Fruit fly (Drosophila melanogaster) whole organism, embryonic: ENCODE results near the gene CG3918.
A peak's percentile ranks its signal among the peaks of the same experiment; 100 is the strongest.

Experiments used
- Atf6 ChIP-seq: fragments of 200-800 bp; sonication (Bioruptor generic); IDR thresholded peaks from 2 replicates; pipeline ENCODE4 v1.3.6; 2022; ENCODE audit warnings: missing biosample characterization, missing genetic modification characterization
- B-H1 ChIP-seq: fragments of 200-800 bp; sonication (Bioruptor generic); IDR thresholded peaks from 3 replicates; pipeline ENCODE4 v1.3.6; 2022; ENCODE audit warnings: missing biosample characterization, missing genetic modification characterization
- C15 ChIP-seq: fragments of 200-800 bp; sonication (Bioruptor generic); IDR thresholded peaks from 3 replicates; pipeline ENCODE4 v1.3.6; 2022; ENCODE audit warnings: missing biosample characterization, missing genetic modification characterization
- CG10147 ChIP-seq: fragments of 200-800 bp; sonication (Bioruptor generic); optimal IDR thresholded peaks from 2 replicates; lab custom pipeline; 2019; ENCODE audit warnings: missing biosample characterization, mild to moderate bottlenecking, missing genetic modification characterization, moderate library complexity
- CG1024 ChIP-seq: fragments of 200-800 bp; sonication (Bioruptor generic); IDR thresholded peaks from 2 replicates; pipeline ENCODE4 v1.3.6; 2022; ENCODE audit warnings: missing biosample characterization, missing genetic modification characterization
- CG10321 ChIP-seq: fragments of 200-800 bp; sonication (Bioruptor generic); IDR thresholded peaks from 2 replicates; pipeline ENCODE4 v1.3.6; 2022; ENCODE audit warnings: missing biosample characterization, missing genetic modification characterization
- CG11504 ChIP-seq: fragments of 200-800 bp; sonication (Bioruptor generic); optimal IDR thresholded peaks from 3 replicates; lab custom pipeline; 2019; ENCODE audit warnings: missing biosample characterization, mild to moderate bottlenecking, missing genetic modification characterization, moderate library complexity
- CG12104 ChIP-seq: fragments of 200-800 bp; sonication (Bioruptor generic); optimal IDR thresholded peaks from 3 replicates; lab custom pipeline; 2016; ENCODE audit warnings: missing biosample characterization, missing genetic modification characterization
- CG13424 ChIP-seq: fragments of 200-800 bp; sonication (Bioruptor generic); optimal IDR thresholded peaks from 2 replicates; lab custom pipeline; 2019; ENCODE audit warnings: missing biosample characterization, mild to moderate bottlenecking, missing genetic modification characterization, moderate library complexity
- CG14050 ChIP-seq: fragments of 200-800 bp; sonication (Bioruptor generic); IDR thresholded peaks from 3 replicates; pipeline ENCODE4 v1.3.6; 2022; ENCODE audit warnings: missing biosample characterization, missing genetic modification characterization
- CG14710 ChIP-seq: fragments of 200-800 bp; sonication (Bioruptor generic); optimal IDR thresholded peaks from 3 replicates; lab custom pipeline; 2019; ENCODE audit warnings: missing biosample characterization, mild to moderate bottlenecking, missing genetic modification characterization, moderate library complexity
- CG15011 ChIP-seq: fragments of 200-800 bp; sonication (Bioruptor generic); optimal IDR thresholded peaks from 3 replicates; lab custom pipeline; 2018; ENCODE audit warnings: missing biosample characterization, mild to moderate bottlenecking, missing genetic modification characterization
- CG1602 ChIP-seq: fragments of 200-800 bp; sonication (Bioruptor generic); optimal IDR thresholded peaks from 3 replicates; lab custom pipeline; 2016; ENCODE audit warnings: missing biosample characterization, missing genetic modification characterization
- CG17328 ChIP-seq: fragments of 200-800 bp; sonication (Bioruptor generic); IDR thresholded peaks from 2 replicates; pipeline ENCODE4 v1.3.6; 2022; ENCODE audit warnings: missing biosample characterization, missing genetic modification characterization
- CG33557 ChIP-seq: fragments of 200-800 bp; sonication (Bioruptor generic); optimal IDR thresholded peaks from 2 replicates; lab custom pipeline; 2019; ENCODE audit warnings: missing biosample characterization, mild to moderate bottlenecking, missing genetic modification characterization, moderate library complexity
- CG7271 ChIP-seq: fragments of 200-800 bp; sonication (Bioruptor generic); optimal IDR thresholded peaks from 2 replicates; lab custom pipeline; 2018; ENCODE audit warnings: missing biosample characterization, mild to moderate bottlenecking, missing genetic modification characterization, moderate library complexity
- CG7357 ChIP-seq: fragments of 200-800 bp; sonication (Bioruptor generic); IDR thresholded peaks from 3 replicates; pipeline ENCODE4 v1.3.6; 2022; ENCODE audit warnings: missing biosample characterization, missing genetic modification characterization
- CG7786 ChIP-seq: fragments of 200-800 bp; sonication (Bioruptor generic); optimal IDR thresholded peaks from 2 replicates; lab custom pipeline; 2016; ENCODE audit warnings: missing biosample characterization, missing genetic modification characterization
- CG8944 ChIP-seq: fragments of 200-800 bp; sonication (Bioruptor generic); optimal IDR thresholded peaks from 3 replicates; lab custom pipeline; 2016; ENCODE audit warnings: missing biosample characterization, missing genetic modification characterization
- Dbx ChIP-seq: fragments of 200-800 bp; sonication (Bioruptor generic); IDR thresholded peaks from 3 replicates; pipeline ENCODE4 v1.3.6; 2022; ENCODE audit warnings: missing biosample characterization, missing genetic modification characterization
- Dfd ChIP-seq, 2 experiments: fragments of >200 bp; optimal IDR thresholded peaks; 2 replicates each; lab custom pipeline; 2017; ENCODE audit warnings: missing biosample characterization in 2 of 2, missing genetic modification characterization in 2 of 2
- Dll ChIP-seq: fragments of 200-800 bp; sonication (Bioruptor generic); IDR thresholded peaks from 4 replicates; pipeline ENCODE4 v1.3.6; 2022; ENCODE audit warnings: missing biosample characterization, missing genetic modification characterization; ENCODE audit not compliant: partially characterized antibody
- Doc2 ChIP-seq: fragments of 200-800 bp; sonication (Bioruptor generic); IDR thresholded peaks from 2 replicates; pipeline ENCODE4 v1.3.6; 2022; ENCODE audit warnings: missing biosample characterization, missing genetic modification characterization
- Fer3 ChIP-seq: fragments of 200-800 bp; sonication (Bioruptor generic); optimal IDR thresholded peaks from 2 replicates; lab custom pipeline; 2018; ENCODE audit warnings: missing biosample characterization, mild to moderate bottlenecking, missing genetic modification characterization, moderate library complexity
- Kr ChIP-seq: fragments of 200-800 bp; sonication (Bioruptor generic); optimal IDR thresholded peaks from 2 replicates; lab custom pipeline; 2017; ENCODE audit warnings: missing biosample characterization, mild to moderate bottlenecking, missing genetic modification characterization
- Opbp ChIP-seq: fragments of 200-800 bp; sonication (Bioruptor generic); IDR thresholded peaks from 3 replicates; pipeline ENCODE4 v1.3.6; 2022; ENCODE audit warnings: missing biosample characterization, missing genetic modification characterization; ENCODE audit not compliant: partially characterized antibody
- Sin3A ChIP-seq: fragments of >200 bp; optimal IDR thresholded peaks from 2 replicates; lab custom pipeline; 2018
- Sry-β ChIP-seq: fragments of 200-800 bp; sonication (Bioruptor generic); optimal IDR thresholded peaks from 2 replicates; lab custom pipeline; 2018; ENCODE audit warnings: missing biosample characterization, mild to moderate bottlenecking, missing genetic modification characterization, moderate library complexity
- Xrp1 ChIP-seq: fragments of 200-800 bp; sonication (Bioruptor generic); IDR thresholded peaks from 2 replicates; pipeline ENCODE4 v1.3.6; 2022; ENCODE audit warnings: missing biosample characterization, missing genetic modification characterization
- corto ChIP-seq: fragments of 200-800 bp; sonication (Bioruptor generic); optimal IDR thresholded peaks from 2 replicates; lab custom pipeline; 2016; ENCODE audit warnings: missing biosample characterization, mild to moderate bottlenecking, missing genetic modification characterization, moderate library complexity
- crol ChIP-seq: fragments of 200-800 bp; sonication (Bioruptor generic); IDR thresholded peaks from 2 replicates; pipeline ENCODE4 v1.3.6; 2022; ENCODE audit warnings: missing biosample characterization, missing genetic modification characterization
- emc ChIP-seq: fragments of 200-800 bp; sonication (Bioruptor generic); optimal IDR thresholded peaks from 2 replicates; lab custom pipeline; 2016; ENCODE audit warnings: missing biosample characterization, missing genetic modification characterization
- exex ChIP-seq: fragments of 200-800 bp; sonication (Bioruptor generic); optimal IDR thresholded peaks from 4 replicates; lab custom pipeline; 2018; ENCODE audit warnings: missing biosample characterization, mild to moderate bottlenecking, missing genetic modification characterization, moderate library complexity
- hbn ChIP-seq: fragments of 200-800 bp; sonication (Bioruptor generic); IDR thresholded peaks from 2 replicates; pipeline ENCODE4 v1.3.6; 2022; ENCODE audit warnings: missing biosample characterization, missing genetic modification characterization; ENCODE audit not compliant: partially characterized antibody
- kay ChIP-seq: fragments of 200-800 bp; sonication (Bioruptor generic); optimal IDR thresholded peaks from 2 replicates; lab custom pipeline; 2016; ENCODE audit warnings: missing biosample characterization, missing genetic modification characterization
- nerfin-2 ChIP-seq: fragments of 200-800 bp; sonication (Bioruptor generic); IDR thresholded peaks from 2 replicates; pipeline ENCODE4 v1.3.6; 2022; ENCODE audit warnings: missing biosample characterization, missing genetic modification characterization; ENCODE audit not compliant: partially characterized antibody
- pan ChIP-seq, 4 experiments: fragments of >200 bp in 3 of 4; fragments of 200-800 bp in 1 of 4; sonication (Bioruptor generic) in 1 of 4; optimal IDR thresholded peaks in 3 of 4; IDR thresholded peaks in 1 of 4; 2 replicates each; pipeline versions ENCODE4 v1.3.6 to Lab custom; 2017 to 2022; ENCODE audit warnings: missing biosample characterization in 2 of 4, missing genetic modification characterization in 2 of 4, mixed read lengths in 1 of 4
- pho ChIP-seq: fragments of 200-800 bp; sonication (Bioruptor generic); optimal IDR thresholded peaks from 2 replicates; lab custom pipeline; 2016; ENCODE audit warnings: missing biosample characterization, missing genetic modification characterization
- pita ChIP-seq: fragments of 200-800 bp; sonication (Bioruptor generic); optimal IDR thresholded peaks from 2 replicates; lab custom pipeline; 2017; ENCODE audit warnings: missing biosample characterization, mild to moderate bottlenecking, missing genetic modification characterization
- pzg ChIP-seq: fragments of 200-800 bp; sonication (Bioruptor generic); optimal IDR thresholded peaks from 3 replicates; lab custom pipeline; 2018; ENCODE audit warnings: missing biosample characterization, mild to moderate bottlenecking, missing genetic modification characterization, moderate library complexity
- ranshi ChIP-seq: fragments of 200-800 bp; sonication (Bioruptor generic); IDR thresholded peaks from 2 replicates; pipeline ENCODE4 v1.3.6; 2022; ENCODE audit warnings: missing biosample characterization, missing genetic modification characterization
- slbo ChIP-seq: fragments of 200-800 bp; sonication (Bioruptor generic); IDR thresholded peaks from 2 replicates; pipeline ENCODE4 v1.3.6; 2022; ENCODE audit warnings: missing biosample characterization, missing genetic modification characterization
- sna ChIP-seq: fragments of 200-800 bp; sonication (Bioruptor generic); IDR thresholded peaks from 2 replicates; pipeline ENCODE4 v1.3.6; 2022; ENCODE audit warnings: missing biosample characterization, missing genetic modification characterization; ENCODE audit not compliant: partially characterized antibody
- ssp ChIP-seq: fragments of 200-800 bp; sonication (Bioruptor generic); IDR thresholded peaks from 2 replicates; pipeline ENCODE4 v1.3.6; 2022; ENCODE audit warnings: missing biosample characterization, missing genetic modification characterization
- stc ChIP-seq: fragments of 200-800 bp; sonication (Bioruptor generic); IDR thresholded peaks from 2 replicates; pipeline ENCODE4 v1.3.6; 2022; ENCODE audit warnings: missing biosample characterization, missing genetic modification characterization
- tio ChIP-seq: fragments of 200-800 bp; sonication (Bioruptor generic); optimal IDR thresholded peaks from 2 replicates; lab custom pipeline; 2017; ENCODE audit warnings: missing biosample characterization, missing genetic modification characterization, inconsistent platforms
- unpg ChIP-seq: fragments of 200-800 bp; sonication (Bioruptor generic); optimal IDR thresholded peaks from 3 replicates; lab custom pipeline; 2018; ENCODE audit warnings: missing biosample characterization, mild to moderate bottlenecking, missing genetic modification characterization, moderate library complexity
- zfh1 ChIP-seq: fragments of 200-800 bp; sonication (Bioruptor generic); IDR thresholded peaks from 3 replicates; pipeline ENCODE4 v1.3.6; 2022; ENCODE audit warnings: missing biosample characterization, missing genetic modification characterization

CG3918 gene

DNA sequence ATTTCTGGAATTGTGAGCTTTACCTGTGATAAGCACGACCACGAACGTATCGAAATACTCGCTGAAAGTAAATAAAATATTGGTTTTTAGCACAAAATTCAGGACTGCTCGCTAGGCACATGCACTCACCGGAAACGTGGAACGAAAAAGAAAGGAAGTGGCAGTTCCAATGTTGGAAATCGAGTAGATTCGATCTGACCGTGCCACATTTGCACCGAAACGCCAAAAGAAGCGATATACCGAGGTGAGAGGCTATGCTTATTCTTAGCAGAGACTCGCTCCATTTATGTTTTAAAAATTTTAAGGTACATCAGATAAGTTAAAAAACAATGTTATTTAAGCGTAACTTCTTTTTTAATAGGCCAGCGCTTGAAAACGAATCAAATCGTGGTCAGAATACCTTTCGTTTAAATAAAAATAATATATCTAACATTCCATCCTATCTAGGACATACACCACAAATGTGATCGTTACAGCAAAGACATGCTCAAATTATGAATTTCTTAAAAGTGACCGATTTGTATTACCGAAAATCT lies 8.9 kb downstream of the CG3918 start, which contains the start of gene RpL7A (continued):
- TF ChIP-seq Sin3A (lab: Kevin White, UChicago) = no peak
- TF ChIP-seq CG7357 = 0 out of 3 replicates have a peak, but pooled peaks have one; percentile 10
- TF ChIP-seq Dll (GFP tag; lab: Robert Waterston, UW) = no peak
- TF ChIP-seq CG12104 (GFP tag; lab: Kevin White, UChicago) = peak; percentile 57
- TF ChIP-seq Xrp1 (GFP tag; lab: Robert Waterston, UW) = 0 out of 2 replicates have a peak, but pooled peaks have one; percentile 5
- TF ChIP-seq Atf6 = peak; percentile 46; the same call in 1 of the 2 replicates
- peak; percentile 80 for TF ChIP-seq zfh1 (GFP tag; lab: Robert Waterston, UW)
- TF ChIP-seq CG14050 = 0 out of 3 replicates have a peak, but pooled peaks have one; percentile 44
- TF ChIP-seq CG17328 (GFP tag; lab: Robert Waterston, UW) = peak; percentile 78
- peak; percentile 14 for TF ChIP-seq pho (GFP tag; lab: Kevin White, UChicago)
- TF ChIP-seq CG1024 = peak; percentile 48; the same call in 1 of the 2 replicates
- TF ChIP-seq, all 482 proteins: peak for 305

DNA sequence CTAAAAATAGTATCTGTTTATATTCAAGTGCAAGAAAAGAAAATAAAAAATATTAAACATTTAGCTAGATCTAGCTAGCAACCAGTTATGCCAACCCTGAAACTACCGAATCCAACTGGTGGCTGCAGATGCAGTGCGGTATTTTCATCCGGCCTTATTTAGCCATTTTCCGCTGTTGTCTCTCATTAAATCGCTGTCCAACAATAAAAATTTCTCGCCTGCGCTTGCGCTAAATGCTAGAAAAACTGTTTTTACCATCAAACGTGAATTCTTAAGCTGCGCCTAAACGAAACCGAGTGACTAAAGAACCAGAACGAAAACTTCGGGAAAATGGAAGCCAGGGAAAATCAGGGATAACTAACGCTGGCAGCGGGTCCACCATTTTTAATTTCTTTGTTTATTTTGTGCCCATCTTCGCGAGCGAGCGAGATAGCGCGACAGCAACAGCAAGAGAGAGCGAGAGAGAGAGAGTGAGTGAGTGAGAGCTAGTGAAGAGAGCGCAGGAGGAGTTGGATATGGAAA lies 9.6 kb downstream of the CG3918 start, which contains the start of gene dx:
Gene dx, plus strand, starts transcription at position 164 of the 522 bp plus-strand sequence.
- TF ChIP-seq pan (optimal IDR thresholded peaks at IDR 0.05; lab: Kevin White, UChicago) = no peak
- TF ChIP-seq pan (GFP tag; optimal IDR thresholded peaks at IDR 0.05 in 1 of 2, IDR thresholded peaks at IDR 0.05 in 1 of 2) = peak in 1 of 2 experiments; percentile 27
- no peak for TF ChIP-seq C15 (GFP tag; lab: Robert Waterston, UW)
- TF ChIP-seq pita = no peak
- no peak for TF ChIP-seq CG15011 (GFP tag; lab: Kevin White, UChicago)
- peak; percentile 8 for TF ChIP-seq pzg (GFP tag; lab: Kevin White, UChicago)
- no peak for TF ChIP-seq corto (GFP tag; lab: Kevin White, UChicago)
- no peak for TF ChIP-seq sna (GFP tag; lab: Robert Waterston, UW)
- TF ChIP-seq Dbx = no peak
- no peak for TF ChIP-seq CG7786 (GFP tag; lab: Kevin White, UChicago)
- no peak for TF ChIP-seq ssp (GFP tag; lab: Robert Waterston, UW)
- TF ChIP-seq Kr (GFP tag; lab: Kevin White, UChicago) = no peak
- TF ChIP-seq unpg (GFP tag; lab: Kevin White, UChicago) = no peak
- no peak for TF ChIP-seq B-H1
- no peak for TF ChIP-seq CG33557
- TF ChIP-seq Sry-β (GFP tag; lab: Kevin White, UChicago) = peak; percentile 10
- no peak for TF ChIP-seq CG11504
- no peak for TF ChIP-seq CG8944 (GFP tag; lab: Kevin White, UChicago)
- peak; percentile 15 for TF ChIP-seq CG13424
- TF ChIP-seq CG10147 (GFP tag; lab: Kevin White, UChicago) = no peak
- no peak for TF ChIP-seq Opbp (GFP tag; lab: Robert Waterston, UW)
- no peak for TF ChIP-seq CG7271 (tag; lab: Kevin White, UChicago)
- TF ChIP-seq stc = no peak
- TF ChIP-seq CG12104 (GFP tag; lab: Kevin White, UChicago) = no peak
- TF ChIP-seq CG10321 (GFP tag; lab: Robert Waterston, UW) = peak; percentile 67
- no peak for TF ChIP-seq Doc2 (GFP tag; lab: Robert Waterston, UW)
- no peak for TF ChIP-seq crol (GFP tag; lab: Robert Waterston, UW)
- TF ChIP-seq CG1602 (GFP tag; lab: Kevin White, UChicago) = no peak
- TF ChIP-seq CG14710 (tag; lab: Kevin White, UChicago) = no peak
- no peak for TF ChIP-seq kay
- no peak for TF ChIP-seq nerfin-2 (GFP tag; lab: Robert Waterston, UW)
- no peak for TF ChIP-seq hbn (GFP tag; lab: Robert Waterston, UW)
- TF ChIP-seq emc (GFP tag; lab: Kevin White, UChicago) = no peak
- TF ChIP-seq exex (tag; lab: Kevin White, UChicago) = no peak
- no peak for TF ChIP-seq Fer3 (tag; lab: Kevin White, UChicago)
- TF ChIP-seq tio = no peak
- TF ChIP-seq ranshi = no peak
- TF ChIP-seq Dfd (GFP tag; optimal IDR thresholded peaks at IDR 0.05; lab: Kevin White, UChicago) = no peak
- TF ChIP-seq slbo (GFP tag; lab: Robert Waterston, UW) = 0 out of 2 replicates have a peak, but pooled peaks have one; percentile 39
